Fruit fly (Drosophila melanogaster) whole organism, embryonic: ENCODE results near the gene CG4267.
A peak's percentile ranks its signal among the peaks of the same experiment; 100 is the strongest.

ENCODE experiments used
- B-H2 ChIP-seq: fragments of 200-800 bp; sonication (Bioruptor generic); optimal IDR thresholded peaks from 2 replicates; lab custom pipeline; 2018; ENCODE audit warnings: missing biosample characterization, mild to moderate bottlenecking, missing genetic modification characterization
- CG10959 ChIP-seq: fragments of 200-800 bp; sonication (Bioruptor generic); IDR thresholded peaks from 2 replicates; pipeline ENCODE4 v1.3.6; 2022; ENCODE audit warnings: missing biosample characterization, missing genetic modification characterization
- CG11085 ChIP-seq: fragments of 200-800 bp; sonication (Bioruptor generic); IDR thresholded peaks from 2 replicates; pipeline ENCODE4 v1.3.6; 2022; ENCODE audit warnings: missing biosample characterization, missing genetic modification characterization
- CG12299 ChIP-seq: fragments of 200-800 bp; sonication (Bioruptor generic); optimal IDR thresholded peaks from 2 replicates; lab custom pipeline; 2018; ENCODE audit warnings: missing biosample characterization, mild to moderate bottlenecking, missing genetic modification characterization
- CG1602 ChIP-seq: fragments of 200-800 bp; sonication (Bioruptor generic); optimal IDR thresholded peaks from 3 replicates; lab custom pipeline; 2016; ENCODE audit warnings: missing biosample characterization, missing genetic modification characterization
- CG17385 ChIP-seq: fragments of 200-800 bp; sonication (Bioruptor generic); optimal IDR thresholded peaks from 3 replicates; lab custom pipeline; 2018; ENCODE audit warnings: missing biosample characterization, mild to moderate bottlenecking, missing genetic modification characterization
- CG17829 ChIP-seq: fragments of 200-800 bp; optimal IDR thresholded peaks from 2 replicates; lab custom pipeline; 2019; ENCODE audit warnings: missing biosample characterization, mild to moderate bottlenecking, missing genetic modification characterization, moderate library complexity
- CG3407 ChIP-seq: fragments of 200-800 bp; sonication (Bioruptor generic); optimal IDR thresholded peaks from 2 replicates; lab custom pipeline; 2018; ENCODE audit warnings: missing biosample characterization, mild to moderate bottlenecking, missing genetic modification characterization
- CG43689 ChIP-seq: fragments of 200-800 bp; sonication (Bioruptor generic); IDR thresholded peaks from 2 replicates; pipeline ENCODE4 v1.3.6; 2022; ENCODE audit warnings: missing biosample characterization, missing genetic modification characterization
- CG7987 ChIP-seq: fragments of 200-800 bp; sonication (Bioruptor generic); optimal IDR thresholded peaks from 2 replicates; lab custom pipeline; 2018; ENCODE audit warnings: missing biosample characterization, mild to moderate bottlenecking, missing genetic modification characterization, moderate library complexity
- CG9876 ChIP-seq: fragments of 200-800 bp; sonication (Bioruptor generic); optimal IDR thresholded peaks from 2 replicates; lab custom pipeline; 2016; ENCODE audit warnings: missing biosample characterization, missing genetic modification characterization
- CkIIα-i1 ChIP-seq: fragments of 200-800 bp; sonication (Bioruptor generic); IDR thresholded peaks from 2 replicates; pipeline ENCODE4 v1.3.6; 2022; ENCODE audit warnings: missing biosample characterization, missing genetic modification characterization
- Dad ChIP-seq: fragments of 200-800 bp; sonication (Bioruptor generic); optimal IDR thresholded peaks from 3 replicates; lab custom pipeline; 2016; ENCODE audit warnings: missing biosample characterization, missing genetic modification characterization
- Dbx ChIP-seq: fragments of 200-800 bp; sonication (Bioruptor generic); IDR thresholded peaks from 3 replicates; pipeline ENCODE4 v1.3.6; 2022; ENCODE audit warnings: missing biosample characterization, missing genetic modification characterization
- Deaf1 ChIP-seq: fragments of 200-800 bp; optimal IDR thresholded peaks from 3 replicates; lab custom pipeline; 2019; ENCODE audit warnings: missing biosample characterization, mild to moderate bottlenecking, missing genetic modification characterization, moderate library complexity
- Dref ChIP-seq: fragments of 200-800 bp; sonication (Bioruptor generic); IDR thresholded peaks from 2 replicates; pipeline ENCODE4 v1.3.6; 2022; ENCODE audit warnings: missing biosample characterization, missing genetic modification characterization
- E2f1 ChIP-seq: fragments of 200-800 bp; sonication (Bioruptor generic); IDR thresholded peaks from 2 replicates; pipeline ENCODE4 v1.3.6; 2022; ENCODE audit warnings: missing biosample characterization, missing genetic modification characterization
- HLH3B ChIP-seq: fragments of 200-800 bp; sonication (Bioruptor generic); IDR thresholded peaks from 2 replicates; pipeline ENCODE4 v1.3.6; 2022; ENCODE audit warnings: missing biosample characterization, missing genetic modification characterization
- Hey ChIP-seq: fragments of 200-800 bp; sonication (Bioruptor generic); optimal IDR thresholded peaks from 3 replicates; lab custom pipeline; 2018; ENCODE audit warnings: missing biosample characterization, mild to moderate bottlenecking, missing genetic modification characterization
- HmgD ChIP-seq: fragments of 200-800 bp; sonication (Bioruptor generic); optimal IDR thresholded peaks from 3 replicates; lab custom pipeline; 2016; ENCODE audit warnings: missing biosample characterization, missing genetic modification characterization
- Med ChIP-seq: fragments of 200-800 bp; sonication (Bioruptor generic); peaks from one replicate; lab custom pipeline; 2016; ENCODE audit warnings: missing biosample characterization, missing genetic modification characterization, mild to moderate bottlenecking, inconsistent platforms, moderate library complexity
- NK7.1 ChIP-seq: fragments of 200-800 bp; sonication (Bioruptor generic); optimal IDR thresholded peaks from 3 replicates; lab custom pipeline; 2016; ENCODE audit warnings: missing biosample characterization, missing genetic modification characterization
- Nf-YA ChIP-seq: fragments of 200-800 bp; sonication (Bioruptor generic); IDR thresholded peaks from 2 replicates; pipeline ENCODE4 v1.3.6; 2022; ENCODE audit warnings: missing biosample characterization, missing genetic modification characterization
- Poxn ChIP-seq: fragments of 200-800 bp; sonication (Bioruptor generic); IDR thresholded peaks from 2 replicates; pipeline ENCODE4 v1.3.6; 2022; ENCODE audit warnings: missing biosample characterization, missing genetic modification characterization
- Sin3A ChIP-seq: fragments of >200 bp; optimal IDR thresholded peaks from 2 replicates; lab custom pipeline; 2018
- Ssrp ChIP-seq: fragments of 200-800 bp; sonication (Bioruptor generic); optimal IDR thresholded peaks from 2 replicates; lab custom pipeline; 2018; ENCODE audit warnings: missing biosample characterization, mild to moderate bottlenecking, missing genetic modification characterization, moderate library complexity
- Vsx1 ChIP-seq: fragments of 200-800 bp; sonication (Bioruptor generic); optimal IDR thresholded peaks from 2 replicates; lab custom pipeline; 2017; ENCODE audit warnings: missing biosample characterization, mild to moderate bottlenecking, missing genetic modification characterization, missing genetic modification reagents
- ab ChIP-seq: fragments of 200-800 bp; sonication (Bioruptor generic); optimal IDR thresholded peaks from 2 replicates; lab custom pipeline; 2016; ENCODE audit warnings: missing biosample characterization, missing genetic modification characterization
- crp ChIP-seq, 2 experiments: fragments of 200-800 bp; sonication (Bioruptor generic); optimal IDR thresholded peaks; 2 replicates in 1 of 2; 3 replicates in 1 of 2; lab custom pipeline; 2017; ENCODE audit warnings: missing biosample characterization in 2 of 2, missing genetic modification characterization in 2 of 2, mild to moderate bottlenecking in 1 of 2, moderate library complexity in 1 of 2
- dan ChIP-seq: fragments of 200-800 bp; sonication (Bioruptor generic); IDR thresholded peaks from 2 replicates; pipeline ENCODE4 v1.3.6; 2022; ENCODE audit warnings: missing biosample characterization, missing genetic modification characterization
- dimm ChIP-seq: fragments of 200-800 bp; sonication (Bioruptor generic); IDR thresholded peaks from 2 replicates; pipeline ENCODE4 v1.3.6; 2022; ENCODE audit warnings: missing biosample characterization, missing genetic modification characterization
- dm ChIP-seq: fragments of 200-800 bp; sonication (Bioruptor generic); optimal IDR thresholded peaks from 3 replicates; lab custom pipeline; 2016; ENCODE audit warnings: missing biosample characterization, missing genetic modification characterization
- fd96Cb ChIP-seq: fragments of 200-800 bp; sonication (Bioruptor generic); optimal IDR thresholded peaks from 2 replicates; lab custom pipeline; 2018; ENCODE audit warnings: missing biosample characterization, mild to moderate bottlenecking, missing genetic modification characterization, moderate library complexity
- gem ChIP-seq: fragments of 200-800 bp; sonication (Bioruptor generic); optimal IDR thresholded peaks from 2 replicates; lab custom pipeline; 2019; ENCODE audit warnings: missing biosample characterization, mild to moderate bottlenecking, missing genetic modification characterization, moderate library complexity
- hbn ChIP-seq: fragments of 200-800 bp; sonication (Bioruptor generic); IDR thresholded peaks from 2 replicates; pipeline ENCODE4 v1.3.6; 2022; ENCODE audit warnings: missing biosample characterization, missing genetic modification characterization; ENCODE audit not compliant: partially characterized antibody
- jigr1 ChIP-seq: fragments of 200-800 bp; sonication (Bioruptor generic); IDR thresholded peaks from 3 replicates; pipeline ENCODE4 v1.3.6; 2022; ENCODE audit warnings: missing biosample characterization, missing genetic modification characterization
- lov ChIP-seq, 2 experiments: fragments of 200-800 bp in 1 of 2; fragments of >200 bp in 1 of 2; sonication (Bioruptor generic) in 1 of 2; IDR thresholded peaks in 1 of 2; optimal IDR thresholded peaks in 1 of 2; 2 replicates in 1 of 2; 3 replicates in 1 of 2; pipeline versions ENCODE4 v1.3.6 to Lab custom; 2017 to 2022; ENCODE audit warnings: missing biosample characterization in 1 of 2, missing genetic modification characterization in 1 of 2
- nerfin-2 ChIP-seq: fragments of 200-800 bp; sonication (Bioruptor generic); IDR thresholded peaks from 2 replicates; pipeline ENCODE4 v1.3.6; 2022; ENCODE audit warnings: missing biosample characterization, missing genetic modification characterization; ENCODE audit not compliant: partially characterized antibody
- pan ChIP-seq, 4 experiments: fragments of >200 bp in 3 of 4; fragments of 200-800 bp in 1 of 4; sonication (Bioruptor generic) in 1 of 4; optimal IDR thresholded peaks in 3 of 4; IDR thresholded peaks in 1 of 4; 2 replicates each; pipeline versions ENCODE4 v1.3.6 to Lab custom; 2017 to 2022; ENCODE audit warnings: missing biosample characterization in 2 of 4, missing genetic modification characterization in 2 of 4, mixed read lengths in 1 of 4
- prd ChIP-seq, 3 experiments: fragments of >200 bp in 2 of 3; fragments of 200-800 bp in 1 of 3; sonication (Bioruptor generic) in 1 of 3; optimal IDR thresholded peaks in 2 of 3; IDR thresholded peaks in 1 of 3; 2 replicates in 2 of 3; 3 replicates in 1 of 3; pipeline versions ENCODE4 v1.3.6 to Lab custom; 2017 to 2022; ENCODE audit warnings: missing biosample characterization in 1 of 3, missing genetic modification characterization in 1 of 3
- run ChIP-seq: fragments of 200-800 bp; sonication (Bioruptor generic); optimal IDR thresholded peaks from 3 replicates; lab custom pipeline; 2018; ENCODE audit warnings: missing biosample characterization, mild to moderate bottlenecking, missing genetic modification characterization
- salm ChIP-seq: fragments of 200-800 bp; sonication (Bioruptor generic); optimal IDR thresholded peaks from 2 replicates; lab custom pipeline; 2018; ENCODE audit warnings: missing biosample characterization, mild to moderate bottlenecking, missing genetic modification characterization
- tio ChIP-seq: fragments of 200-800 bp; sonication (Bioruptor generic); optimal IDR thresholded peaks from 2 replicates; lab custom pipeline; 2017; ENCODE audit warnings: missing biosample characterization, missing genetic modification characterization, inconsistent platforms
- tna ChIP-seq: fragments of 200-800 bp; sonication (Bioruptor generic); IDR thresholded peaks from 2 replicates; pipeline ENCODE4 v1.3.6; 2022; ENCODE audit warnings: missing biosample characterization, missing genetic modification characterization; ENCODE audit not compliant: partially characterized antibody
- tup ChIP-seq: fragments of 200-800 bp; sonication (Bioruptor generic); optimal IDR thresholded peaks from 2 replicates; lab custom pipeline; 2016; ENCODE audit warnings: missing biosample characterization, mild to moderate bottlenecking, missing genetic modification characterization, moderate library complexity
- unc-4 ChIP-seq: fragments of 200-800 bp; sonication (Bioruptor generic); IDR thresholded peaks from 2 replicates; pipeline ENCODE4 v1.3.6; 2022; ENCODE audit warnings: missing biosample characterization, missing genetic modification characterization; ENCODE audit not compliant: partially characterized antibody
- zen2 ChIP-seq: fragments of 200-800 bp; sonication (Bioruptor generic); IDR thresholded peaks from 3 replicates; pipeline ENCODE4 v1.3.6; 2022; ENCODE audit warnings: missing biosample characterization, missing genetic modification characterization; ENCODE audit not compliant: partially characterized antibody

CG4267 gene

dm6 chr2L:2202018-2202852 lies 39.9 kb upstream of the CG4267 start (continued):
- peak; percentile 83 for TF ChIP-seq nerfin-2 (GFP tag; lab: Robert Waterston, UW)
- peak; percentile 99 for TF ChIP-seq Nf-YA (GFP tag; lab: Robert Waterston, UW)
- peak; percentile 100 for TF ChIP-seq fd96Cb
- peak; percentile 99 for TF ChIP-seq HLH3B (GFP tag; lab: Robert Waterston, UW)
- TF ChIP-seq CG17829 (tag; lab: Kevin White, UChicago), result peak; percentile 100
- no peak for TF ChIP-seq Poxn (GFP tag; lab: Robert Waterston, UW)
- no peak for TF ChIP-seq pan (optimal IDR thresholded peaks at IDR 0.05; lab: Kevin White, UChicago)
- TF ChIP-seq pan (GFP tag; optimal IDR thresholded peaks at IDR 0.05 in 1 of 2, IDR thresholded peaks at IDR 0.05 in 1 of 2), result peak in 1 of 2 experiments; percentile 99
- TF ChIP-seq CG17385, result peak; percentile 97
- no peak for TF ChIP-seq Sin3A (lab: Kevin White, UChicago)
- TF ChIP-seq CkIIα-i1, result peak; percentile 74; the same call in 1 of the 2 replicates
- TF ChIP-seq B-H2 (GFP tag; lab: Kevin White, UChicago), result no peak
- TF ChIP-seq tio (GFP tag; lab: Kevin White, UChicago), result peak; percentile 97
- TF ChIP-seq Deaf1 (tag; lab: Kevin White, UChicago), result peak; percentile 80
- TF ChIP-seq Dref (GFP tag; lab: Robert Waterston, UW), result no peak
- no peak for TF ChIP-seq prd (optimal IDR thresholded peaks at IDR 0.05; lab: Kevin White, UChicago)
- peak; percentile 99 for TF ChIP-seq prd (GFP tag; IDR thresholded peaks at IDR 0.05; lab: Robert Waterston, UW)
- TF ChIP-seq dan, result peak; percentile 99
- TF ChIP-seq hbn (GFP tag; lab: Robert Waterston, UW), result peak; percentile 30
- peak; percentile 96 for TF ChIP-seq Vsx1 (GFP tag; lab: Kevin White, UChicago)
- TF ChIP-seq CG7987, result peak; percentile 79
- TF ChIP-seq CG11085, result peak; percentile 89
- TF ChIP-seq HmgD (GFP tag; lab: Kevin White, UChicago), result peak; percentile 94
- TF ChIP-seq NK7.1 (GFP tag; lab: Kevin White, UChicago), result peak; percentile 96
- peak; percentile 95 for TF ChIP-seq ab (GFP tag; lab: Kevin White, UChicago)
- peak; percentile 66 for TF ChIP-seq zen2 (GFP tag; lab: Robert Waterston, UW)
- TF ChIP-seq salm, result peak; percentile 99
- TF ChIP-seq Hey (tag; lab: Kevin White, UChicago), result peak; percentile 65
- TF ChIP-seq CG3407, result peak; percentile 99
- TF ChIP-seq Dbx, result 0 out of 3 replicates have a peak, but pooled peaks have one; percentile 30
- TF ChIP-seq CG12299 (tag; lab: Kevin White, UChicago), result peak; percentile 97
- TF ChIP-seq Med (GFP tag; lab: Kevin White, UChicago), result peak; percentile 99
- TF ChIP-seq tup, result peak; percentile 94
- TF ChIP-seq lov (optimal IDR thresholded peaks at IDR 0.05; lab: Kevin White, UChicago), result no peak
- TF ChIP-seq lov (GFP tag; IDR thresholded peaks at IDR 0.05; lab: Robert Waterston, UW), result peak; percentile 100
- peak; percentile 97 for TF ChIP-seq jigr1 (GFP tag; lab: Robert Waterston, UW)
- peak; percentile 93 for TF ChIP-seq CG43689 (GFP tag; lab: Robert Waterston, UW)
- no peak for TF ChIP-seq unc-4 (GFP tag; lab: Robert Waterston, UW)
- TF ChIP-seq CG10959 (GFP tag; lab: Robert Waterston, UW), result peak; percentile 100
- peak; percentile 98 for TF ChIP-seq run (tag; lab: Kevin White, UChicago)
- TF ChIP-seq dimm, result peak; percentile 99
- peak; percentile 87 for TF ChIP-seq CG9876
- peak; percentile 97 for TF ChIP-seq Dad (GFP tag; lab: Kevin White, UChicago)
- TF ChIP-seq Ssrp (tag; lab: Kevin White, UChicago), result peak; percentile 99
- no peak for TF ChIP-seq tna (GFP tag; lab: Robert Waterston, UW)
- peak; percentile 99 for TF ChIP-seq E2f1 (GFP tag; lab: Robert Waterston, UW)
- peak; percentile 52 to 73 for TF ChIP-seq crp (GFP tag; optimal IDR thresholded peaks at IDR 0.05; lab: Kevin White, UChicago)
- peak; percentile 100 for TF ChIP-seq gem (tag; lab: Kevin White, UChicago)
- TF ChIP-seq dm (GFP tag; lab: Kevin White, UChicago), result peak; percentile 95
- TF ChIP-seq CG1602 (GFP tag; lab: Kevin White, UChicago), result peak; percentile 99
